Worm (Caenorhabditis elegans) whole organism, L4/young adult: ENCODE results near the gene ntc-1.

Experiments
- W03F9.2 ChIP-seq: fragments of 150-350 bp; optimal IDR thresholded peaks from 2 replicates; lab custom pipeline; 2014; ENCODE audit warnings: missing biosample characterization, missing genetic modification characterization
- dao-5 ChIP-seq: sonication (generic microtip); optimal IDR thresholded peaks from 2 replicates; lab custom pipeline; 2016; ENCODE audit warnings: missing genotype, missing genetic modification characterization, moderate library complexity, missing compliant biosample characterization
- him-1 ChIP-seq: sonication (generic microtip); optimal IDR thresholded peaks from 2 replicates; lab custom pipeline; 2016; ENCODE audit warnings: missing genotype, missing genetic modification reagents, missing genetic modification characterization, missing compliant biosample characterization

ce11 chrX:4862062-4862461 lies 3.8 kb upstream of the ntc-1 start:
- no peak for TF ChIP-seq dao-5 (tag; lab: Kevin White, UChicago)
- no peak for TF ChIP-seq him-1 (tag; lab: Kevin White, UChicago)
- no peak for TF ChIP-seq W03F9.2 (tag; lab: Kevin White, UChicago)
